Fruit fly (Drosophila melanogaster) S2 (cell line): Measurements from ENCODE around the gene CG1951.

Experiments
- CG8478 ChIP-seq: fragments of >200 bp; optimal IDR thresholded peaks from 2 replicates; lab custom pipeline; 2018
- CTCF ChIP-seq, 2 experiments: fragments of >200 bp; optimal IDR thresholded peaks; 2 replicates each; lab custom pipeline; 2018

DNA sequence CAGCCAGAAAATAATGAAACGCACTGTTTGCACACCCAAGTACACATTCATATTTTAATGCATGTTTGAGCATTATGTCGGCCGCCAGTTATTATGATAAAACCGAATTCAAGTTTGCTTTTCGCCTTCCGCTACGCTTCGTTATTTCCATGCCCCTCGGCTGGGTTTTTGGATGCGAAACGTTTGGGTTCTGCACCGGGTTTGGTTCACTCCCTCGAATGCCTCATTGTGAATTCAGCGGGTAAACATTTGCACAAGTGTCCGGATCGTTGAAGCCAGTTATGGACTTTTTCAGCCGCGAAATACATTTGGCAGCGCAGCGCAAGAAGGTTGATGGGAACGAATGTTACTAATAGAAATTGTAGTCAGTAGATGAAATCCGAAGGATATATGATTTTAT, 44.1 kb downstream of the CG1951 start:
- TF ChIP-seq CTCF (optimal IDR thresholded peaks at IDR 0.05; lab: Kevin White, UChicago) (no peak), CG8478 (lab: Kevin White, UChicago) (no peak)
